Worm (Caenorhabditis elegans): Measurements from ENCODE around the gene pup-2.

DNA sequence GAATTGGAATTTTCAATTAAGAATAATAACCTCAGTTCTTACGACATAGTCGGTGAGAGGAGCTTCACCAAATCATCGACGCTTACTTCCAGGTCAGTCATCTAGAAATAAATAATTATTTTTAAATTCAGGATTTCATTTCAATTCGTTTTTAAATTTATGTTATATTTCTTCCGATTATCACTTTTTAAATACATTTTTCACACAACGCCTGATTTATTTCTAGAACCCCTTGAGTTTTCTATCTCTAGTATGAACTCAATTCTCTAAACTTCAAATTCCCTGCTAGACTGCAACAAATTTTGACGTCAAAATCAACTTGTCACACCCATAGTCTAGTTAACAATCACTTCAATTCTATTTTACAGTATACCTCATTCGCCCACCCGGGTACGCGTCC lies 36.2 kb upstream of the pup-2 start, which contains the start of gene Y54H5A.2:
- TF ChIP-seq hlh-6 (tag; optimal IDR thresholded peaks at IDR 0.05) = no peak
- no peak for TF ChIP-seq nfya-1 (tag; optimal IDR thresholded peaks at IDR 0.05)
- no peak for TF ChIP-seq gmeb-2 (tag; optimal IDR thresholded peaks at IDR 0.05)
- no peak for TF ChIP-seq fkh-10 (GFP tag; optimal IDR thresholded peaks at IDR 0.05)
- TF ChIP-seq tbx-7 (tag; optimal IDR thresholded peaks at IDR 0.05) = no peak
- no peak for TF ChIP-seq C08G9.2 (tag; optimal IDR thresholded peaks at IDR 0.05)
- TF ChIP-seq tbx-2 (tag; optimal IDR thresholded peaks at IDR 0.05) = no peak
